Fruit fly (Drosophila melanogaster) whole organism, embryonic: ENCODE results near the gene Tom70.
A peak's percentile ranks its signal among the peaks of the same experiment; 100 is the strongest.

ENCODE experiments used
- ATbp ChIP-seq: fragments of 200-800 bp; sonication (Bioruptor generic); optimal IDR thresholded peaks from 2 replicates; lab custom pipeline; 2017; ENCODE audit warnings: missing biosample characterization, mild to moderate bottlenecking, missing genetic modification characterization, missing genetic modification reagents
- Bgb ChIP-seq: fragments of 200-800 bp; sonication (Bioruptor generic); IDR thresholded peaks from 2 replicates; pipeline ENCODE4 v1.3.6; 2022; ENCODE audit warnings: missing biosample characterization, missing genetic modification characterization; ENCODE audit not compliant: partially characterized antibody
- C15 ChIP-seq: fragments of 200-800 bp; sonication (Bioruptor generic); IDR thresholded peaks from 3 replicates; pipeline ENCODE4 v1.3.6; 2022; ENCODE audit warnings: missing biosample characterization, missing genetic modification characterization
- CG10959 ChIP-seq: fragments of 200-800 bp; sonication (Bioruptor generic); IDR thresholded peaks from 2 replicates; pipeline ENCODE4 v1.3.6; 2022; ENCODE audit warnings: missing biosample characterization, missing genetic modification characterization
- CG12219 ChIP-seq: fragments of 200-800 bp; sonication (Bioruptor generic); optimal IDR thresholded peaks from 3 replicates; lab custom pipeline; 2018; ENCODE audit warnings: missing biosample characterization, mild to moderate bottlenecking, missing genetic modification characterization
- CG12299 ChIP-seq: fragments of 200-800 bp; sonication (Bioruptor generic); optimal IDR thresholded peaks from 2 replicates; lab custom pipeline; 2018; ENCODE audit warnings: missing biosample characterization, mild to moderate bottlenecking, missing genetic modification characterization
- CG13296 ChIP-seq: fragments of 200-800 bp; sonication (Bioruptor generic); optimal IDR thresholded peaks from 3 replicates; lab custom pipeline; 2018; ENCODE audit warnings: missing biosample characterization, mild to moderate bottlenecking, missing genetic modification characterization
- CG14667 ChIP-seq: fragments of 200-800 bp; sonication (Bioruptor generic); IDR thresholded peaks from 2 replicates; pipeline ENCODE4 v1.3.6; 2022; ENCODE audit warnings: missing biosample characterization, missing genetic modification characterization
- CG14965 ChIP-seq: fragments of 200-800 bp; sonication (Bioruptor generic); optimal IDR thresholded peaks from 2 replicates; lab custom pipeline; 2016; ENCODE audit warnings: missing biosample characterization, missing genetic modification characterization, borderline replicate concordance
- CG1529 ChIP-seq: fragments of 200-800 bp; sonication (Bioruptor generic); optimal IDR thresholded peaks from 3 replicates; lab custom pipeline; 2018; ENCODE audit warnings: missing biosample characterization, missing genetic modification characterization
- CG42726 ChIP-seq: fragments of 200-800 bp; sonication (Bioruptor generic); IDR thresholded peaks from 2 replicates; pipeline ENCODE4 v1.3.6; 2022; ENCODE audit warnings: missing biosample characterization, missing genetic modification characterization; ENCODE audit not compliant: partially characterized antibody
- CG6175 ChIP-seq: fragments of 200-800 bp; sonication (Bioruptor generic); IDR thresholded peaks from 3 replicates; pipeline ENCODE4 v1.3.6; 2022; ENCODE audit warnings: missing biosample characterization, missing genetic modification characterization
- CG6791 ChIP-seq: fragments of 200-800 bp; sonication (Bioruptor generic); IDR thresholded peaks from 3 replicates; pipeline ENCODE4 v1.3.6; 2022; ENCODE audit warnings: missing biosample characterization, missing genetic modification characterization; ENCODE audit not compliant: partially characterized antibody
- CG6813 ChIP-seq: fragments of 200-800 bp; sonication (Bioruptor generic); optimal IDR thresholded peaks from 2 replicates; lab custom pipeline; 2017; ENCODE audit warnings: missing biosample characterization, missing genetic modification characterization, mild to moderate bottlenecking, moderate library complexity, missing genetic modification reagents
- CG7839 ChIP-seq: fragments of 200-800 bp; sonication (Bioruptor generic); optimal IDR thresholded peaks from 3 replicates; lab custom pipeline; 2018; ENCODE audit warnings: missing biosample characterization, mild to moderate bottlenecking, missing genetic modification characterization, moderate library complexity
- CG8359 ChIP-seq: fragments of 200-800 bp; sonication (Bioruptor generic); optimal IDR thresholded peaks from 2 replicates; lab custom pipeline; 2017; ENCODE audit warnings: missing biosample characterization, mild to moderate bottlenecking, missing genetic modification characterization, borderline replicate concordance
- CrebB ChIP-seq: fragments of 200-800 bp; sonication (Bioruptor generic); optimal IDR thresholded peaks from 3 replicates; lab custom pipeline; 2018; ENCODE audit warnings: missing biosample characterization, mild to moderate bottlenecking, missing genetic modification characterization
- Dp ChIP-seq: fragments of 200-800 bp; sonication (Bioruptor generic); optimal IDR thresholded peaks from 2 replicates; lab custom pipeline; 2018; ENCODE audit warnings: missing biosample characterization, mild to moderate bottlenecking, missing genetic modification characterization, moderate library complexity
- Meics ChIP-seq: fragments of 200-800 bp; sonication (Bioruptor generic); optimal IDR thresholded peaks from 2 replicates; lab custom pipeline; 2017; ENCODE audit warnings: missing biosample characterization, mild to moderate bottlenecking, missing genetic modification characterization
- Mes4 ChIP-seq: fragments of 200-800 bp; sonication (Bioruptor generic); optimal IDR thresholded peaks from 2 replicates; lab custom pipeline; 2016; ENCODE audit warnings: missing biosample characterization, missing genetic modification characterization
- Rfx ChIP-seq: fragments of 200-800 bp; sonication (Bioruptor generic); IDR thresholded peaks from 2 replicates; pipeline ENCODE4 v1.3.6; 2022; ENCODE audit warnings: missing biosample characterization, missing genetic modification characterization
- Side ChIP-seq: fragments of 200-800 bp; sonication (Bioruptor generic); optimal IDR thresholded peaks from 2 replicates; lab custom pipeline; 2016; ENCODE audit warnings: missing biosample characterization, missing genetic modification characterization
- Xbp1 ChIP-seq: fragments of 200-800 bp; sonication (Bioruptor generic); optimal IDR thresholded peaks from 3 replicates; lab custom pipeline; 2016; ENCODE audit warnings: missing biosample characterization, mild to moderate bottlenecking, missing genetic modification characterization
- bcd ChIP-seq: fragments of 200-800 bp; sonication (Bioruptor generic); optimal IDR thresholded peaks from 2 replicates; lab custom pipeline; 2017; ENCODE audit warnings: missing biosample characterization, mild to moderate bottlenecking, missing genetic modification characterization
- br ChIP-seq: fragments of >200 bp; optimal IDR thresholded peaks from 2 replicates; lab custom pipeline; 2017
- caup ChIP-seq: fragments of 200-800 bp; sonication (Bioruptor generic); optimal IDR thresholded peaks from 3 replicates; lab custom pipeline; 2017; ENCODE audit warnings: missing biosample characterization, mild to moderate bottlenecking, missing genetic modification characterization, moderate library complexity; ENCODE audit not compliant: severe bottlenecking
- croc ChIP-seq: fragments of 200-800 bp; sonication (Bioruptor generic); conservative IDR thresholded peaks from 3 replicates; pipeline ENCODE4 v1.3.6; 2022; ENCODE audit warnings: missing biosample characterization, missing genetic modification characterization
- eve ChIP-seq, 2 experiments: fragments of >200 bp; optimal IDR thresholded peaks; 2 replicates each; lab custom pipeline; 2017; ENCODE audit warnings: missing biosample characterization in 2 of 2, missing genetic modification characterization in 2 of 2
- eyg ChIP-seq: fragments of 200-800 bp; sonication (Bioruptor generic); optimal IDR thresholded peaks from 3 replicates; lab custom pipeline; 2016; ENCODE audit warnings: missing biosample characterization, missing genetic modification characterization
- fd64A ChIP-seq: fragments of 200-800 bp; sonication (Bioruptor generic); optimal IDR thresholded peaks from 3 replicates; lab custom pipeline; 2018; ENCODE audit warnings: missing biosample characterization, mild to moderate bottlenecking, missing genetic modification characterization
- gfzf ChIP-seq: fragments of 200-800 bp; sonication (Bioruptor generic); optimal IDR thresholded peaks from 2 replicates; lab custom pipeline; 2016; ENCODE audit warnings: missing biosample characterization, mild to moderate bottlenecking, missing genetic modification characterization, moderate library complexity
- grau ChIP-seq: fragments of 200-800 bp; optimal IDR thresholded peaks from 3 replicates; lab custom pipeline; 2019; ENCODE audit warnings: missing biosample characterization, mild to moderate bottlenecking, missing genetic modification characterization, moderate library complexity
- gsb ChIP-seq: fragments of 200-800 bp; sonication (Bioruptor generic); IDR thresholded peaks from 2 replicates; pipeline ENCODE4 v1.3.6; 2022; ENCODE audit warnings: missing biosample characterization, missing genetic modification characterization
- nau ChIP-seq: fragments of 200-800 bp; sonication (Bioruptor generic); optimal IDR thresholded peaks from 3 replicates; lab custom pipeline; 2017; ENCODE audit warnings: missing biosample characterization, mild to moderate bottlenecking, missing genetic modification characterization, missing genetic modification reagents
- nmo ChIP-seq: fragments of 200-800 bp; sonication (Bioruptor generic); optimal IDR thresholded peaks from 2 replicates; lab custom pipeline; 2018; ENCODE audit warnings: missing biosample characterization, mild to moderate bottlenecking, missing genetic modification characterization, moderate library complexity
- otp ChIP-seq: fragments of 200-800 bp; sonication (Bioruptor generic); IDR thresholded peaks from 3 replicates; pipeline ENCODE4, ENCODE4 v1.3.6; 2022; ENCODE audit warnings: missing biosample characterization, missing genetic modification characterization
- pita ChIP-seq: fragments of 200-800 bp; sonication (Bioruptor generic); optimal IDR thresholded peaks from 2 replicates; lab custom pipeline; 2017; ENCODE audit warnings: missing biosample characterization, mild to moderate bottlenecking, missing genetic modification characterization
- repo ChIP-seq: fragments of 200-800 bp; sonication (Bioruptor generic); optimal IDR thresholded peaks from 2 replicates; lab custom pipeline; 2016; ENCODE audit warnings: missing biosample characterization, missing genetic modification characterization
- rib ChIP-seq: fragments of 200-800 bp; sonication (Bioruptor generic); IDR thresholded peaks from 2 replicates; pipeline ENCODE4 v1.3.6; 2022; ENCODE audit warnings: missing biosample characterization, missing genetic modification characterization
- row ChIP-seq: fragments of 200-800 bp; sonication (Bioruptor generic); IDR thresholded peaks from 3 replicates; pipeline ENCODE4 v1.3.6; 2022; ENCODE audit warnings: missing biosample characterization, missing genetic modification characterization
- run ChIP-seq: fragments of 200-800 bp; sonication (Bioruptor generic); optimal IDR thresholded peaks from 3 replicates; lab custom pipeline; 2018; ENCODE audit warnings: missing biosample characterization, mild to moderate bottlenecking, missing genetic modification characterization
- seq ChIP-seq: fragments of 200-800 bp; sonication (Bioruptor generic); IDR thresholded peaks from 2 replicates; pipeline ENCODE4 v1.3.6; 2022; ENCODE audit warnings: missing biosample characterization, missing genetic modification characterization
- so ChIP-seq: fragments of 200-800 bp; sonication (Bioruptor generic); IDR thresholded peaks from 3 replicates; pipeline ENCODE4 v1.3.6; 2022; ENCODE audit warnings: missing biosample characterization, missing genetic modification characterization
- sr ChIP-seq: fragments of 200-800 bp; sonication (Bioruptor generic); IDR thresholded peaks from 3 replicates; pipeline ENCODE4 v1.3.6; 2022; ENCODE audit warnings: missing biosample characterization, missing genetic modification characterization
- sug ChIP-seq: fragments of 200-800 bp; optimal IDR thresholded peaks from 2 replicates; lab custom pipeline; 2019; ENCODE audit warnings: missing biosample characterization, mild to moderate bottlenecking, missing genetic modification characterization, moderate library complexity
- twi ChIP-seq: fragments of 200-800 bp; optimal IDR thresholded peaks from 2 replicates; lab custom pipeline; 2019; ENCODE audit warnings: missing biosample characterization, mild to moderate bottlenecking, missing genetic modification characterization, moderate library complexity
- vfl ChIP-seq: fragments of 200-800 bp; sonication (Bioruptor generic); optimal IDR thresholded peaks from 2 replicates; lab custom pipeline; 2016; ENCODE audit warnings: missing biosample characterization, missing genetic modification characterization
- wor ChIP-seq: fragments of 200-800 bp; sonication (Bioruptor generic); IDR thresholded peaks from 2 replicates; pipeline ENCODE4 v1.3.6; 2022; ENCODE audit warnings: missing biosample characterization, missing genetic modification characterization

Gene Tom70

dm6 chr2L:12045941-12046855, 7.9 kb upstream of the Tom70 start, which contains the start of gene CG6770 (continued):
- TF ChIP-seq CG8359 (peak; percentile 29), CG14667 (peak; percentile 60; the same call in 1 of the 2 replicates), sug (tag; lab: Kevin White, UChicago) (peak; percentile 78), Mes4 (GFP tag; lab: Kevin White, UChicago) (no peak), so (GFP tag; lab: Robert Waterston, UW) (peak; percentile 83; the same call in 2 of the 3 replicates), sr (GFP tag; lab: Robert Waterston, UW) (0 out of 3 replicates have a peak, but pooled peaks have one; percentile 21), Side (peak; percentile 38), nmo (peak; percentile 56), Rfx (peak; percentile 94), run (tag; lab: Kevin White, UChicago) (peak; percentile 72), gfzf (no peak), gsb (peak; percentile 79), CG6791 (no peak), nau (GFP tag; lab: Kevin White, UChicago) (peak; percentile 64), rib (GFP tag; lab: Robert Waterston, UW) (peak; percentile 78; the same call in 1 of the 2 replicates), eyg (GFP tag; lab: Kevin White, UChicago) (no peak), vfl (GFP tag; lab: Kevin White, UChicago) (peak; percentile 63), CG1529 (GFP tag; lab: Kevin White, UChicago) (peak; percentile 56), seq (GFP tag; lab: Robert Waterston, UW) (peak; percentile 84), Bgb (GFP tag; lab: Robert Waterston, UW) (peak; percentile 68; the same call in 1 of the 2 replicates), twi (no peak), repo (GFP tag; lab: Kevin White, UChicago) (no peak), CG10959 (no peak), CG7839 (tag; lab: Kevin White, UChicago) (peak; percentile 86), pita (GFP tag; lab: Kevin White, UChicago) (no peak), CG6175 (0 out of 3 replicates have a peak, but pooled peaks have one; percentile 38), C15 (GFP tag; lab: Robert Waterston, UW) (0 out of 3 replicates have a peak, but pooled peaks have one; percentile 51), wor (GFP tag; lab: Robert Waterston, UW) (peak; percentile 59), caup (GFP tag; lab: Kevin White, UChicago) (peak; percentile 91), CrebB (tag; lab: Kevin White, UChicago) (peak; percentile 35), bcd (peak; percentile 72), grau (tag; lab: Kevin White, UChicago) (peak; percentile 88), CG12219 (GFP tag; lab: Kevin White, UChicago) (peak; percentile 58), CG14965 (GFP tag; lab: Kevin White, UChicago) (no peak), CG12299 (tag; lab: Kevin White, UChicago) (peak; percentile 87), otp (peak; percentile 52; the same call in 1 of the 3 replicates), br (no peak), CG13296 (GFP tag; lab: Kevin White, UChicago) (peak; percentile 93), CG6813 (peak; percentile 88), Dp (peak; percentile 28), row (GFP tag; lab: Robert Waterston, UW) (peak; percentile 94), Xbp1 (peak; percentile 71), Meics (GFP tag; lab: Kevin White, UChicago) (peak; percentile 91), CG42726 (GFP tag; lab: Robert Waterston, UW) (peak; percentile 64; the same call in 1 of the 2 replicates), ATbp (peak; percentile 79), eve (GFP tag; optimal IDR thresholded peaks at IDR 0.05; lab: Kevin White, UChicago) (no peak), fd64A (no peak), croc (GFP tag; lab: Robert Waterston, UW) (0 out of 3 replicates have a peak, but pooled peaks have one; percentile 23)
